Fruit fly (Drosophila melanogaster): ENCODE results near the gene gb.

Gene gb

dm6 chr3R:27092843-27093242 is 19.2 kb downstream of the gb start, which contains the start of gene CG14258:
CG14258 (plus strand) TSS chr3R:27093143.
- TF ChIP-seq CG6792 (GFP tag; optimal IDR thresholded peaks at IDR 0.05) (no peak), CG8632 (GFP tag; optimal IDR thresholded peaks at IDR 0.05) (no peak), CG10669 (GFP tag; optimal IDR thresholded peaks at IDR 0.05) (no peak), cyc (GFP tag; optimal IDR thresholded peaks at IDR 0.05) (no peak), achi (GFP tag; optimal IDR thresholded peaks at IDR 0.05) (no peak), CG31627 (GFP tag; optimal IDR thresholded peaks at IDR 0.05) (no peak), Eip78C (GFP tag) (no peak)

dm6 chr3R:27092263-27092662 is 19.8 kb downstream of the gb start:
- TF ChIP-seq salr (GFP tag; optimal IDR thresholded peaks at IDR 0.05) (no peak), Met (GFP tag; optimal IDR thresholded peaks at IDR 0.05) (peak; percentile 31), CG6808 (GFP tag; optimal IDR thresholded peaks at IDR 0.05) (peak; percentile 19), pdm3 (GFP tag; optimal IDR thresholded peaks at IDR 0.05) (peak; percentile 25), CG34406 (GFP tag; optimal IDR thresholded peaks at IDR 0.05) (no peak), Eip93F (GFP tag; optimal IDR thresholded peaks at IDR 0.05) (no peak), Blimp-1 (GFP tag; optimal IDR thresholded peaks at IDR 0.05) (no peak), eg (GFP tag; IDR thresholded peaks at IDR 0.05) (peak; percentile 53; the same call in 2 of the 3 replicates), CG11294 (GFP tag; IDR thresholded peaks at IDR 0.05) (no peak), topi (GFP tag; optimal IDR thresholded peaks at IDR 0.05) (peak; percentile 30), CG31627 (GFP tag; optimal IDR thresholded peaks at IDR 0.05) (peak; percentile 18), Hr39 (GFP tag; optimal IDR thresholded peaks at IDR 0.05) (peak; percentile 17), CG6276 (GFP tag; optimal IDR thresholded peaks at IDR 0.05) (no peak), vri (GFP tag; optimal IDR thresholded peaks at IDR 0.05) (peak; percentile 27), CG8119 (GFP tag; IDR thresholded peaks at IDR 0.05) (peak; percentile 29; the same call in 1 of the 3 replicates), lz (GFP tag; optimal IDR thresholded peaks at IDR 0.05) (peak; percentile 1), dac (GFP tag; optimal IDR thresholded peaks at IDR 0.05) (no peak), fd59A (GFP tag; optimal IDR thresholded peaks at IDR 0.05) (peak; percentile 3), Eip75B (GFP tag; optimal IDR thresholded peaks at IDR 0.05) (peak; percentile 24), fkh (GFP tag; optimal IDR thresholded peaks at IDR 0.05) (no peak), Sox102F (GFP tag; optimal IDR thresholded peaks at IDR 0.05) (no peak), CG6792 (GFP tag; optimal IDR thresholded peaks at IDR 0.05) (peak; percentile 33), OdsH (GFP tag; optimal IDR thresholded peaks at IDR 0.05) (peak; percentile 43), Hr4 (GFP tag; optimal IDR thresholded peaks at IDR 0.05) (peak; percentile 36), Hr38 (GFP tag; optimal IDR thresholded peaks at IDR 0.05) (no peak), Ets21C (GFP tag; optimal IDR thresholded peaks at IDR 0.05) (peak; percentile 5), CG9139 (GFP tag; optimal IDR thresholded peaks at IDR 0.05) (no peak), CG10669 (GFP tag; optimal IDR thresholded peaks at IDR 0.05) (peak; percentile 35), net (GFP tag; optimal IDR thresholded peaks at IDR 0.05) (peak; percentile 5), CG11902 (GFP tag; optimal IDR thresholded peaks at IDR 0.05) (peak; percentile 12), CG16779 (tag; optimal IDR thresholded peaks at IDR 0.05) (no peak), fd85E (GFP tag; optimal IDR thresholded peaks at IDR 0.05) (no peak), CG3032 (tag; optimal IDR thresholded peaks at IDR 0.05) (peak; percentile 31), Smox (GFP tag; optimal IDR thresholded peaks at IDR 0.05) (no peak), Ets96B (tag; optimal IDR thresholded peaks at IDR 0.05) (peak; percentile 30), CG15336 (GFP tag; IDR thresholded peaks at IDR 0.05) (peak; percentile 22; the same call in 1 of the 2 replicates), spab (GFP tag; optimal IDR thresholded peaks at IDR 0.05) (peak; percentile 4), Sox14 (GFP tag; optimal IDR thresholded peaks at IDR 0.05) (peak; percentile 27), CG6854 (GFP tag; optimal IDR thresholded peaks at IDR 0.05) (no peak), CG1621 (tag; optimal IDR thresholded peaks at IDR 0.05) (peak; percentile 22), CG8319 (GFP tag; optimal IDR thresholded peaks at IDR 0.05) (no peak), svp (GFP tag) (peak; percentile 68), CG6163 (GFP tag; IDR thresholded peaks at IDR 0.05) (peak; percentile 79), CG11762 (GFP tag; optimal IDR thresholded peaks at IDR 0.05; ENCODE audit: insufficient read depth) (no peak), CG32006 (GFP tag; optimal IDR thresholded peaks at IDR 0.05) (peak; percentile 44), CG10631 (GFP tag; optimal IDR thresholded peaks at IDR 0.05) (peak; percentile 32), achi (GFP tag; optimal IDR thresholded peaks at IDR 0.05) (peak; percentile 36)
